Worm (Caenorhabditis elegans) whole organism, early embryonic: ENCODE results near the gene txt-12.

Experiments
- ama-1 ChIP-seq: fragments of 150-350 bp; optimal IDR thresholded peaks from 2 replicates; lab custom pipeline; 2014
- ceh-13 ChIP-seq: fragments of 200-800 bp; sonication (Bioruptor generic); optimal IDR thresholded peaks from 2 replicates; lab custom pipeline; 2018; ENCODE audit warnings: mild to moderate bottlenecking, missing genetic modification characterization, missing compliant biosample characterization
- ets-7 ChIP-seq: sonication (generic microtip); optimal IDR thresholded peaks from 2 replicates; lab custom pipeline; 2016; ENCODE audit warnings: missing genotype, missing genetic modification characterization, missing compliant biosample characterization
- flt-1 ChIP-seq: fragments of 200-800 bp; sonication (Bioruptor generic); IDR thresholded peaks from 2 replicates; pipeline ENCODE4 v1.3.6; 2022; ENCODE audit warnings: missing genetic modification characterization, missing compliant biosample characterization
- hmg-4 ChIP-seq: fragments of 200-800 bp; sonication (Bioruptor generic); optimal IDR thresholded peaks from 2 replicates; lab custom pipeline; 2018; ENCODE audit warnings: mild to moderate bottlenecking, missing genetic modification characterization, missing compliant biosample characterization
- pes-1 ChIP-seq: fragments of 200-800 bp; sonication (Bioruptor generic); IDR thresholded peaks from 2 replicates; pipeline ENCODE4 v1.3.6; 2022; ENCODE audit warnings: missing genetic modification reagents, missing genetic modification characterization, missing compliant biosample characterization
- scrt-1 ChIP-seq: fragments of 200-800 bp; sonication (Bioruptor generic); IDR thresholded peaks from 2 replicates; pipeline ENCODE4 v1.3.6; 2022; ENCODE audit warnings: missing genetic modification characterization, missing compliant biosample characterization
- sea-1 ChIP-seq: fragments of 200-800 bp; sonication (Bioruptor generic); conservative IDR thresholded peaks from 2 replicates; pipeline ENCODE4 v1.3.6; 2022; ENCODE audit warnings: missing genetic modification characterization, missing compliant biosample characterization

DNA sequence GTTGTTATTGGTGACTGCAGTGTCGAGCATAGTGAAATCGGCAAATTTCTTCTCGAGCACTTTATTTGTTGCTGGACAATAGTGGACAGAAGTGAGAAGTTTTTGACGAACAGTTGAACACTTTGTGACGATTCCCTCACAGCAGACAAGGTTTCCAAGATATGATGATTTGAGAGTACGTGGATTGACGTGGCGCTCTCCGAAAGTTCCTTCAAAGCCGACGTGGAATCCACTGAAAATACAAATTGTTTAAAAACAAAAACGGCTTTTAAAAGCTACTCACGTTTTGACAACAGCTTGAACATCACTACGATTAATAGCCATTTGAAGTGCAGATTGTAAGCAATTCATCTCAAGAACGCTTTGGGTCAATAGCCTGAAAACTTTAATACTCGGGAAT lies 33.8 kb upstream of the txt-12 start:
- TF ChIP-seq flt-1 (GFP tag; lab: Robert Waterston, UW) (no peak), ets-7 (tag; lab: Kevin White, UChicago) (no peak), ama-1 (lab: Kevin White, UChicago) (no peak), ceh-13 (GFP tag; lab: Kevin White, UChicago) (no peak), scrt-1 (GFP tag; lab: Robert Waterston, UW) (no peak), sea-1 (no peak), pes-1 (no peak), hmg-4 (GFP tag; lab: Kevin White, UChicago) (no peak)
